Fruit fly (Drosophila melanogaster): ENCODE measurements around the gene tap.
A peak's percentile ranks its signal among the peaks of the same experiment; 100 is the strongest.

tap gene

dm6 chr3L:17366936-17367335 is 7.5 kb downstream of the tap start (continued):
- peak; percentile 41 for TF ChIP-seq Nf-YB (GFP tag; optimal IDR thresholded peaks at IDR 0.05)
- TF ChIP-seq Sry-δ (GFP tag; optimal IDR thresholded peaks at IDR 0.05), result no peak
- no peak for TF ChIP-seq Hr3 (GFP tag; optimal IDR thresholded peaks at IDR 0.05)
- no peak for TF ChIP-seq schlank (tag; optimal IDR thresholded peaks at IDR 0.05)
- peak; percentile 28 for TF ChIP-seq sd (tag; optimal IDR thresholded peaks at IDR 0.05)
- TF ChIP-seq tll (GFP tag; optimal IDR thresholded peaks at IDR 0.05), result no peak
- no peak for TF ChIP-seq CG7357 (GFP tag; IDR thresholded peaks at IDR 0.05)
- no peak for TF ChIP-seq Sox102F (GFP tag; optimal IDR thresholded peaks at IDR 0.05)
- no peak for TF ChIP-seq jigr1 (GFP tag; IDR thresholded peaks at IDR 0.05)
- TF ChIP-seq nerfin-1 (tag; optimal IDR thresholded peaks at IDR 0.05), result peak; percentile 89
- no peak for TF ChIP-seq zf30C (GFP tag; optimal IDR thresholded peaks at IDR 0.05)
- TF ChIP-seq crol (GFP tag; IDR thresholded peaks at IDR 0.05), result peak; percentile 77
- TF ChIP-seq CG8359 (GFP tag; optimal IDR thresholded peaks at IDR 0.05; ENCODE audit: borderline replicate concordance), result no peak
- TF ChIP-seq pfk (GFP tag; optimal IDR thresholded peaks at IDR 0.05), result no peak
- peak; percentile 61 for TF ChIP-seq gcm (GFP tag; optimal IDR thresholded peaks at IDR 0.05)
- TF ChIP-seq run (tag; optimal IDR thresholded peaks at IDR 0.05), result no peak
- TF ChIP-seq CG12659 (GFP tag; optimal IDR thresholded peaks at IDR 0.05), result no peak
- TF ChIP-seq Elba2 (GFP tag; optimal IDR thresholded peaks at IDR 0.05), result no peak
- peak; percentile 69 for TF ChIP-seq zen (tag; optimal IDR thresholded peaks at IDR 0.05)

dm6 chr3L:17374956-17375621 is 15.6 kb downstream of the tap start:
- TF ChIP-seq disco-r (GFP tag; optimal IDR thresholded peaks at IDR 0.05) (no peak), crol (GFP tag; IDR thresholded peaks at IDR 0.05) (peak; percentile 49), Hr39 (optimal IDR thresholded peaks at IDR 0.05) (no peak), CG16863 (GFP tag; optimal IDR thresholded peaks at IDR 0.05) (no peak), CG18011 (GFP tag; optimal IDR thresholded peaks at IDR 0.05) (no peak), pros (GFP tag; optimal IDR thresholded peaks at IDR 0.05) (no peak), CG12659 (GFP tag; optimal IDR thresholded peaks at IDR 0.05) (no peak), Hsf (GFP tag; optimal IDR thresholded peaks at IDR 0.05) (no peak), CG15696 (tag; optimal IDR thresholded peaks at IDR 0.05) (no peak), CG7786 (GFP tag; optimal IDR thresholded peaks at IDR 0.05) (no peak), HLH3B (GFP tag; IDR thresholded peaks at IDR 0.05) (no peak), CG9797 (GFP tag; optimal IDR thresholded peaks at IDR 0.05) (no peak), CG15601 (tag; optimal IDR thresholded peaks at IDR 0.05) (no peak), CG15073 (GFP tag; optimal IDR thresholded peaks at IDR 0.05) (no peak), chif (GFP tag; optimal IDR thresholded peaks at IDR 0.05) (no peak), CG10366 (GFP tag; IDR thresholded peaks at IDR 0.05) (no peak), CG8388 (GFP tag; optimal IDR thresholded peaks at IDR 0.05) (peak; percentile 5), bab2 (GFP tag; optimal IDR thresholded peaks at IDR 0.05) (no peak), kni (GFP tag; optimal IDR thresholded peaks at IDR 0.05) (no peak), Stat92E (GFP tag; optimal IDR thresholded peaks at IDR 0.05) (no peak), D (optimal IDR thresholded peaks at IDR 0.05) (no peak), D (GFP tag; optimal IDR thresholded peaks at IDR 0.05) (no peak), Tbp (GFP tag; optimal IDR thresholded peaks at IDR 0.05) (no peak), ro (GFP tag; IDR thresholded peaks at IDR 0.05) (no peak), danr (GFP tag; IDR thresholded peaks at IDR 0.05) (no peak), Eip74EF (GFP tag; optimal IDR thresholded peaks at IDR 0.05) (no peak), Lhr (GFP tag; optimal IDR thresholded peaks at IDR 0.05) (no peak), bsh (GFP tag; optimal IDR thresholded peaks at IDR 0.05) (peak in 1 of 2 experiments; percentile 32), ranshi (GFP tag; IDR thresholded peaks at IDR 0.05) (no peak), Lim3 (GFP tag; IDR thresholded peaks at IDR 0.05) (no peak), odd (GFP tag; optimal IDR thresholded peaks at IDR 0.05) (no peak), CG9215 (GFP tag; IDR thresholded peaks at IDR 0.05) (no peak), toy (GFP tag; IDR thresholded peaks at IDR 0.05) (no peak)
